Worm (Caenorhabditis elegans): ENCODE measurements around the gene srx-28.

Gene srx-28

ce11 chrV:2780786-2781185 lies 23.7 kb upstream of the srx-28 start, which contains the start of gene R05D8.11:
Gene R05D8.11, minus strand, starts transcription at chrV:2780886.
- TF ChIP-seq lin-13 (GFP tag; optimal IDR thresholded peaks at IDR 0.05) (no peak), Y55F3AM.14 (GFP tag; optimal IDR thresholded peaks at IDR 0.05) (no peak), nhr-6 (tag; optimal IDR thresholded peaks at IDR 0.05) (no peak), elt-1 (tag; optimal IDR thresholded peaks at IDR 0.05) (no peak), ZK546.5 (tag; optimal IDR thresholded peaks at IDR 0.05) (no peak), lsy-2 (tag; optimal IDR thresholded peaks at IDR 0.05) (no peak), skn-1 (tag; optimal IDR thresholded peaks at IDR 0.05) (no peak), dmd-4 (tag; optimal IDR thresholded peaks at IDR 0.05) (no peak), nhr-23 (tag; optimal IDR thresholded peaks at IDR 0.05) (no peak), sma-9 (GFP tag; optimal IDR thresholded peaks at IDR 0.05) (no peak), sma-9 (tag; optimal IDR thresholded peaks at IDR 0.05) (no peak), sma-3 (GFP tag; optimal IDR thresholded peaks at IDR 0.05) (no peak), alr-1 (tag; optimal IDR thresholded peaks at IDR 0.05) (no peak), fos-1 (tag; optimal IDR thresholded peaks at IDR 0.05) (no peak), blmp-1 (tag; optimal IDR thresholded peaks at IDR 0.05; ENCODE audit: insufficient read depth) (no peak), crh-2 (tag; optimal IDR thresholded peaks at IDR 0.05) (no peak), ztf-11 (tag; optimal IDR thresholded peaks at IDR 0.05) (no peak), mdl-1 (tag; optimal IDR thresholded peaks at IDR 0.05) (no peak), ceh-16 (tag; optimal IDR thresholded peaks at IDR 0.05) (no peak)

- TF ChIP-seq snpc-4 (tag; optimal IDR thresholded peaks at IDR 0.05) (no peak), skn-1 (tag; optimal IDR thresholded peaks at IDR 0.05) (no peak), zag-1 (tag; optimal IDR thresholded peaks at IDR 0.05) (no peak), blmp-1 (tag; optimal IDR thresholded peaks at IDR 0.05; ENCODE audit: insufficient read depth) (no peak), mbf-1 (tag; optimal IDR thresholded peaks at IDR 0.05) (no peak), dmd-4 (tag; optimal IDR thresholded peaks at IDR 0.05) (no peak), elt-1 (tag; optimal IDR thresholded peaks at IDR 0.05) (no peak), nhr-10 (tag; optimal IDR thresholded peaks at IDR 0.05) (no peak)
These were observed 17.0 kb upstream of the srx-28 start, which contains the start of gene srj-18 for ce11 chrV:2774042-2774441. Gene srj-18, plus strand, starts transcription at chrV:2774342.

- TF ChIP-seq R02D3.7 (tag; optimal IDR thresholded peaks at IDR 0.05), result no peak
- TF ChIP-seq sem-4 (tag; optimal IDR thresholded peaks at IDR 0.05), result no peak
- TF ChIP-seq nhr-10 (tag; optimal IDR thresholded peaks at IDR 0.05), result no peak
- no peak for TF ChIP-seq C34F6.9 (tag; optimal IDR thresholded peaks at IDR 0.05)
- TF ChIP-seq ama-1 (optimal IDR thresholded peaks at IDR 0.05), result no peak
These were observed 14.5 kb upstream of the srx-28 start, which contains the start of gene srh-56 for ce11 chrV:2771560-2771959. Gene srh-56, plus strand, starts transcription at chrV:2771860.

- TF ChIP-seq R02D3.7 (tag; optimal IDR thresholded peaks at IDR 0.05), result no peak
- no peak for TF ChIP-seq sma-9 (GFP tag; optimal IDR thresholded peaks at IDR 0.05)
- no peak for TF ChIP-seq sma-9 (tag; optimal IDR thresholded peaks at IDR 0.05)
- TF ChIP-seq skn-1 (tag; optimal IDR thresholded peaks at IDR 0.05), result no peak
- no peak for TF ChIP-seq lin-11 (tag; optimal IDR thresholded peaks at IDR 0.05)
- no peak for TF ChIP-seq sem-4 (tag; optimal IDR thresholded peaks at IDR 0.05)
- no peak for TF ChIP-seq dmd-4 (tag; optimal IDR thresholded peaks at IDR 0.05)
- TF ChIP-seq ztf-1 (GFP tag; conservative IDR thresholded peaks at IDR 0.05), result no peak
- TF ChIP-seq unc-62 (GFP tag; optimal IDR thresholded peaks at IDR 0.05), result no peak
- TF ChIP-seq snpc-4 (tag; optimal IDR thresholded peaks at IDR 0.05), result no peak
- no peak for TF ChIP-seq mab-5 (tag; optimal IDR thresholded peaks at IDR 0.05)
- TF ChIP-seq elt-1 (tag; optimal IDR thresholded peaks at IDR 0.05), result no peak
- TF ChIP-seq zag-1 (tag; optimal IDR thresholded peaks at IDR 0.05), result no peak
- TF ChIP-seq nhr-10 (tag; optimal IDR thresholded peaks at IDR 0.05), result no peak
- no peak for TF ChIP-seq Y55F3AM.14 (GFP tag; optimal IDR thresholded peaks at IDR 0.05)
- no peak for TF ChIP-seq ceh-82 (tag; optimal IDR thresholded peaks at IDR 0.05)
- TF ChIP-seq ztf-4 (tag; optimal IDR thresholded peaks at IDR 0.05), result no peak
These were observed 12.7 kb upstream of the srx-28 start, which contains the start of gene dhs-15 for ce11 chrV:2769754-2770153. Gene dhs-15, minus strand, starts transcription at chrV:2769854.

- TF ChIP-seq crh-2 (tag; optimal IDR thresholded peaks at IDR 0.05), result no peak
- no peak for TF ChIP-seq aly-2 (tag; optimal IDR thresholded peaks at IDR 0.05)
- TF ChIP-seq egl-27 (tag; optimal IDR thresholded peaks at IDR 0.05), result no peak
- no peak for TF ChIP-seq nhr-77 (tag; optimal IDR thresholded peaks at IDR 0.05)
- TF ChIP-seq dmd-4 (tag; optimal IDR thresholded peaks at IDR 0.05), result no peak
- TF ChIP-seq unc-55 (GFP tag; optimal IDR thresholded peaks at IDR 0.05), result no peak
- TF ChIP-seq blmp-1 (tag; optimal IDR thresholded peaks at IDR 0.05; ENCODE audit: insufficient read depth), result no peak
- TF ChIP-seq mab-5 (tag; optimal IDR thresholded peaks at IDR 0.05), result no peak
- no peak for TF ChIP-seq nhr-237 (tag; optimal IDR thresholded peaks at IDR 0.05)
These were observed 10.4 kb upstream of the srx-28 start, which contains the start of gene R05D8.9 for ce11 chrV:2767465-2767864. Gene R05D8.9, minus strand, starts transcription at chrV:2767565.
